Worm (Caenorhabditis elegans): ENCODE results near the gene cyn-2.

- TF ChIP-seq F33H1.4 (GFP tag; IDR thresholded peaks at IDR 0.05) (no peak), aptf-3 (GFP tag; IDR thresholded peaks at IDR 0.05) (no peak), lin-26 (GFP tag; IDR thresholded peaks at IDR 0.05) (no peak), attf-3 (GFP tag; conservative IDR thresholded peaks at IDR 0.05) (no peak), Y53F4B.3 (GFP tag; IDR thresholded peaks at IDR 0.05) (no peak), F57C9.4 (tag; optimal IDR thresholded peaks at IDR 0.05) (no peak)
Measured at ce11 chrIII:13733833-13734232, 41.4 kb downstream of the cyn-2 start.
